Fruit fly (Drosophila melanogaster) whole organism, embryonic: ENCODE data around the gene Arpc1.

Experiments
- Asciz ChIP-seq: fragments of 200-800 bp; sonication (Bioruptor generic); optimal IDR thresholded peaks from 2 replicates; lab custom pipeline; 2017; ENCODE audit warnings: missing biosample characterization, mild to moderate bottlenecking, missing genetic modification characterization, missing genetic modification reagents
- Bdp1 ChIP-seq: fragments of 200-800 bp; sonication (Bioruptor generic); optimal IDR thresholded peaks from 3 replicates; lab custom pipeline; 2016; ENCODE audit warnings: missing biosample characterization, missing genetic modification characterization
- CG1024 ChIP-seq: fragments of 200-800 bp; sonication (Bioruptor generic); IDR thresholded peaks from 2 replicates; pipeline ENCODE4 v1.3.6; 2022; ENCODE audit warnings: missing biosample characterization, missing genetic modification characterization
- CG13123 ChIP-seq: fragments of 200-800 bp; sonication (Bioruptor generic); optimal IDR thresholded peaks from 2 replicates; lab custom pipeline; 2016; ENCODE audit warnings: missing biosample characterization, missing genetic modification characterization
- CG14710 ChIP-seq: fragments of 200-800 bp; sonication (Bioruptor generic); optimal IDR thresholded peaks from 3 replicates; lab custom pipeline; 2019; ENCODE audit warnings: missing biosample characterization, mild to moderate bottlenecking, missing genetic modification characterization, moderate library complexity
- CG14860 ChIP-seq: fragments of 200-800 bp; sonication (Bioruptor generic); IDR thresholded peaks from 3 replicates; pipeline ENCODE4 v1.3.6; 2022; ENCODE audit warnings: missing biosample characterization, missing genetic modification characterization; ENCODE audit not compliant: partially characterized antibody
- CG1529 ChIP-seq: fragments of 200-800 bp; sonication (Bioruptor generic); optimal IDR thresholded peaks from 3 replicates; lab custom pipeline; 2018; ENCODE audit warnings: missing biosample characterization, missing genetic modification characterization
- CG15514 ChIP-seq: fragments of 200-800 bp; sonication (Bioruptor generic); optimal IDR thresholded peaks from 3 replicates; lab custom pipeline; 2017; ENCODE audit warnings: missing biosample characterization, missing genetic modification characterization, mild to moderate bottlenecking, moderate library complexity, missing genetic modification reagents
- CG17186 ChIP-seq: fragments of 200-800 bp; sonication (Bioruptor generic); optimal IDR thresholded peaks from 3 replicates; lab custom pipeline; 2017; ENCODE audit warnings: missing biosample characterization, missing genetic modification reagents, missing genetic modification characterization
- CG1792 ChIP-seq: fragments of 200-800 bp; sonication (Bioruptor generic); optimal IDR thresholded peaks from 2 replicates; lab custom pipeline; 2016; ENCODE audit warnings: missing biosample characterization, missing genetic modification characterization
- CG18599 ChIP-seq: fragments of 200-800 bp; sonication (Bioruptor generic); optimal IDR thresholded peaks from 3 replicates; lab custom pipeline; 2017; ENCODE audit warnings: missing biosample characterization, missing genetic modification characterization, mild to moderate bottlenecking, moderate library complexity, missing genetic modification reagents
- CG18764 ChIP-seq: fragments of 200-800 bp; sonication (Bioruptor generic); optimal IDR thresholded peaks from 3 replicates; lab custom pipeline; 2016; ENCODE audit warnings: missing biosample characterization, missing genetic modification characterization
- CG2116 ChIP-seq: fragments of 200-800 bp; sonication (Bioruptor generic); optimal IDR thresholded peaks from 3 replicates; lab custom pipeline; 2018; ENCODE audit warnings: missing biosample characterization, mild to moderate bottlenecking, missing genetic modification characterization
- CG2199 ChIP-seq: fragments of 200-800 bp; sonication (Bioruptor generic); IDR thresholded peaks from 3 replicates; pipeline ENCODE4 v1.3.6; 2022; ENCODE audit warnings: missing biosample characterization, missing genetic modification characterization
- CG2678 ChIP-seq: fragments of 200-800 bp; sonication (Bioruptor generic); optimal IDR thresholded peaks from 3 replicates; lab custom pipeline; 2019; ENCODE audit warnings: missing biosample characterization, mild to moderate bottlenecking, missing genetic modification characterization, moderate library complexity
- CG30020 ChIP-seq: fragments of 200-800 bp; optimal IDR thresholded peaks from 2 replicates; lab custom pipeline; 2019; ENCODE audit warnings: missing biosample characterization, mild to moderate bottlenecking, missing genetic modification characterization, moderate library complexity
- CG34224 ChIP-seq: fragments of 200-800 bp; sonication (Bioruptor generic); IDR thresholded peaks from 3 replicates; pipeline ENCODE4 v1.3.6; 2022; ENCODE audit warnings: missing biosample characterization, missing genetic modification characterization; ENCODE audit not compliant: partially characterized antibody
- CG42726 ChIP-seq: fragments of 200-800 bp; sonication (Bioruptor generic); IDR thresholded peaks from 2 replicates; pipeline ENCODE4 v1.3.6; 2022; ENCODE audit warnings: missing biosample characterization, missing genetic modification characterization; ENCODE audit not compliant: partially characterized antibody
- CG6683 ChIP-seq: fragments of 200-800 bp; sonication (Bioruptor generic); optimal IDR thresholded peaks from 2 replicates; lab custom pipeline; 2017; ENCODE audit warnings: missing biosample characterization, mild to moderate bottlenecking, missing genetic modification characterization, missing genetic modification reagents
- CG6689 ChIP-seq: fragments of 200-800 bp; sonication (Bioruptor generic); IDR thresholded peaks from 2 replicates; pipeline ENCODE4 v1.3.6; 2022; ENCODE audit warnings: missing biosample characterization, missing genetic modification characterization
- CG7372 ChIP-seq: fragments of 200-800 bp; sonication (Bioruptor generic); IDR thresholded peaks from 2 replicates; pipeline ENCODE4 v1.3.6; 2022; ENCODE audit warnings: missing biosample characterization, missing genetic modification characterization
- CG7963 ChIP-seq: fragments of 200-800 bp; sonication (Bioruptor generic); IDR thresholded peaks from 3 replicates; pipeline ENCODE4 v1.3.6; 2022; ENCODE audit warnings: missing biosample characterization, missing genetic modification characterization; ENCODE audit not compliant: partially characterized antibody
- CG8765 ChIP-seq: fragments of 200-800 bp; sonication (Bioruptor generic); IDR thresholded peaks from 2 replicates; pipeline ENCODE4 v1.3.6; 2022; ENCODE audit warnings: missing biosample characterization, missing genetic modification characterization
- CG9609 ChIP-seq: fragments of 200-800 bp; sonication (Bioruptor generic); optimal IDR thresholded peaks from 3 replicates; lab custom pipeline; 2016; ENCODE audit warnings: missing biosample characterization, missing genetic modification characterization
- D ChIP-seq, 2 experiments: fragments of 200-800 bp in 1 of 2; fragments of >200 bp in 1 of 2; sonication (Bioruptor generic) in 1 of 2; optimal IDR thresholded peaks; 2 replicates in 1 of 2; 3 replicates in 1 of 2; lab custom pipeline; 2017; ENCODE audit warnings: mild to moderate bottlenecking in 1 of 2, missing biosample characterization in 1 of 2, missing genetic modification characterization in 1 of 2, missing genetic modification reagents in 1 of 2
- Dp ChIP-seq: fragments of 200-800 bp; sonication (Bioruptor generic); optimal IDR thresholded peaks from 2 replicates; lab custom pipeline; 2018; ENCODE audit warnings: missing biosample characterization, mild to moderate bottlenecking, missing genetic modification characterization, moderate library complexity
- Ets97D ChIP-seq: fragments of 200-800 bp; sonication (Bioruptor generic); optimal IDR thresholded peaks from 3 replicates; lab custom pipeline; 2016; ENCODE audit warnings: missing biosample characterization, missing genetic modification characterization
- Fer1 ChIP-seq: fragments of 200-800 bp; sonication (Bioruptor generic); optimal IDR thresholded peaks from 2 replicates; lab custom pipeline; 2017; ENCODE audit warnings: missing biosample characterization, mild to moderate bottlenecking, missing genetic modification characterization
- HLH4C ChIP-seq: fragments of 200-800 bp; sonication (Bioruptor generic); IDR thresholded peaks from 3 replicates; pipeline ENCODE4 v1.3.6; 2022; ENCODE audit warnings: missing biosample characterization, missing genetic modification characterization; ENCODE audit not compliant: partially characterized antibody
- Hand ChIP-seq: fragments of 200-800 bp; sonication (Bioruptor generic); optimal IDR thresholded peaks from 2 replicates; lab custom pipeline; 2017; ENCODE audit warnings: mild to moderate bottlenecking, missing biosample characterization, missing genetic modification reagents, missing genetic modification characterization
- Hey ChIP-seq: fragments of 200-800 bp; sonication (Bioruptor generic); optimal IDR thresholded peaks from 3 replicates; lab custom pipeline; 2018; ENCODE audit warnings: missing biosample characterization, mild to moderate bottlenecking, missing genetic modification characterization
- Sin3A ChIP-seq: fragments of >200 bp; optimal IDR thresholded peaks from 2 replicates; lab custom pipeline; 2018
- Tbp ChIP-seq: fragments of >200 bp; optimal IDR thresholded peaks from 2 replicates; lab custom pipeline; 2018; ENCODE audit warnings: missing biosample characterization, missing genetic modification characterization
- aop ChIP-seq: fragments of 200-800 bp; sonication (Bioruptor generic); IDR thresholded peaks from 2 replicates; pipeline ENCODE4 v1.3.6; 2022; ENCODE audit warnings: missing biosample characterization, missing genetic modification characterization
- ap ChIP-seq: fragments of 200-800 bp; sonication (Bioruptor generic); IDR thresholded peaks from 2 replicates; pipeline ENCODE4 v1.3.6; 2022; ENCODE audit warnings: missing biosample characterization, missing genetic modification characterization
- ash1 ChIP-seq: fragments of 200-800 bp; sonication (Bioruptor generic); optimal IDR thresholded peaks from 2 replicates; lab custom pipeline; 2018; ENCODE audit warnings: missing biosample characterization, mild to moderate bottlenecking, missing genetic modification characterization
- caup ChIP-seq: fragments of 200-800 bp; sonication (Bioruptor generic); optimal IDR thresholded peaks from 3 replicates; lab custom pipeline; 2017; ENCODE audit warnings: missing biosample characterization, mild to moderate bottlenecking, missing genetic modification characterization, moderate library complexity; ENCODE audit not compliant: severe bottlenecking
- croc ChIP-seq: fragments of 200-800 bp; sonication (Bioruptor generic); conservative IDR thresholded peaks from 3 replicates; pipeline ENCODE4 v1.3.6; 2022; ENCODE audit warnings: missing biosample characterization, missing genetic modification characterization
- gce ChIP-seq: fragments of 200-800 bp; sonication (Bioruptor generic); IDR thresholded peaks from 3 replicates; pipeline ENCODE4 v1.3.6; 2022; ENCODE audit warnings: missing biosample characterization, missing genetic modification characterization
- luna ChIP-seq: fragments of 200-800 bp; sonication (Bioruptor generic); optimal IDR thresholded peaks from 2 replicates; lab custom pipeline; 2016; ENCODE audit warnings: missing biosample characterization, missing genetic modification characterization
- mirr ChIP-seq: fragments of 200-800 bp; sonication (Bioruptor generic); optimal IDR thresholded peaks from 3 replicates; lab custom pipeline; 2018; ENCODE audit warnings: missing biosample characterization, mild to moderate bottlenecking, missing genetic modification characterization
- mld ChIP-seq: fragments of 200-800 bp; sonication (Bioruptor generic); IDR thresholded peaks from 3 replicates; pipeline ENCODE4 v1.3.6; 2022; ENCODE audit warnings: missing biosample characterization, missing genetic modification characterization; ENCODE audit not compliant: partially characterized antibody
- oc ChIP-seq: fragments of 200-800 bp; sonication (Bioruptor generic); optimal IDR thresholded peaks from 2 replicates; lab custom pipeline; 2018; ENCODE audit warnings: missing biosample characterization, mild to moderate bottlenecking, missing genetic modification characterization, moderate library complexity
- org-1 ChIP-seq: fragments of 200-800 bp; sonication (Bioruptor generic); optimal IDR thresholded peaks from 2 replicates; lab custom pipeline; 2017; ENCODE audit warnings: missing biosample characterization, missing genetic modification characterization
- pho ChIP-seq: fragments of 200-800 bp; sonication (Bioruptor generic); optimal IDR thresholded peaks from 2 replicates; lab custom pipeline; 2016; ENCODE audit warnings: missing biosample characterization, missing genetic modification characterization
- repo ChIP-seq: fragments of 200-800 bp; sonication (Bioruptor generic); optimal IDR thresholded peaks from 2 replicates; lab custom pipeline; 2016; ENCODE audit warnings: missing biosample characterization, missing genetic modification characterization
- row ChIP-seq: fragments of 200-800 bp; sonication (Bioruptor generic); IDR thresholded peaks from 3 replicates; pipeline ENCODE4 v1.3.6; 2022; ENCODE audit warnings: missing biosample characterization, missing genetic modification characterization
- run ChIP-seq: fragments of 200-800 bp; sonication (Bioruptor generic); optimal IDR thresholded peaks from 3 replicates; lab custom pipeline; 2018; ENCODE audit warnings: missing biosample characterization, mild to moderate bottlenecking, missing genetic modification characterization
- sima ChIP-seq: fragments of 200-800 bp; sonication (Bioruptor generic); optimal IDR thresholded peaks from 2 replicates; lab custom pipeline; 2016; ENCODE audit warnings: missing biosample characterization, missing genetic modification characterization
- usp ChIP-seq: fragments of >200 bp; optimal IDR thresholded peaks from 2 replicates; lab custom pipeline; 2017; ENCODE audit warnings: missing biosample characterization, missing genetic modification characterization
- vvl ChIP-seq: fragments of 200-800 bp; sonication (Bioruptor generic); IDR thresholded peaks from 2 replicates; pipeline ENCODE4 v1.3.6; 2022; ENCODE audit warnings: missing biosample characterization, missing genetic modification characterization

Gene Arpc1

DNA sequence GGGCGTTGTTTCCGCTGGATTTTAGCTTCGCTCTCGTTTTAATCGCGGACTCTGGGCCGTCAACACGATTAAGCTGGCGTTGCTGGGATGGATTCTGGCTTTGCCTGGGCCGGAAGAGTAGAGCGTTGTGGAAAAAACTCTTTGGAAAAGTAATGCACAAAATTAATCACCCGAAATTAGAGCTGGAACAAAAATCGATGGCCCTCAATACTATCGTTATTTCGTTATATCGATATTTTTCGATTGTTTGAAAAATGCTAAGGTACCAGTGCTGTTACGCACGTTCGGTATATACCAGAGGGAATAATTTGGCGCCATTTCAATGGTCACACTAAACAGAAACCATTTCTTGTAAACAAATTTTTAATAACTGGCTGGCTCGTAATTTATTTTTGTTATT is at the start of gene Arpc1, which contains the start of gene Orc5 (continued):
- TF ChIP-seq luna (GFP tag; lab: Kevin White, UChicago) (no peak), org-1 (GFP tag; lab: Kevin White, UChicago) (no peak), run (no peak), CG6689 (GFP tag; lab: Robert Waterston, UW) (no peak), mld (peak; percentile 81; the same call in 1 of the 3 replicates), CG6683 (GFP tag; lab: Kevin White, UChicago) (no peak), CG15514 (GFP tag; lab: Kevin White, UChicago) (peak; percentile 51), CG7963 (GFP tag; lab: Robert Waterston, UW) (peak; percentile 69), usp (no peak), Ets97D (peak; percentile 62), CG8765 (GFP tag; lab: Robert Waterston, UW) (no peak), oc (tag; lab: Kevin White, UChicago) (no peak), row (GFP tag; lab: Robert Waterston, UW) (peak; percentile 36; the same call in 1 of the 3 replicates), CG18599 (no peak), Hey (no peak), ash1 (GFP tag; lab: Kevin White, UChicago) (no peak), Bdp1 (GFP tag; lab: Kevin White, UChicago) (no peak), D (optimal IDR thresholded peaks at IDR 0.05; lab: Kevin White, UChicago) (peak; percentile 10), D (GFP tag; optimal IDR thresholded peaks at IDR 0.05; lab: Kevin White, UChicago) (no peak), Fer1 (GFP tag; lab: Kevin White, UChicago) (no peak), CG1024 (GFP tag; lab: Robert Waterston, UW) (no peak), vvl (no peak), CG14860 (GFP tag; lab: Robert Waterston, UW) (peak; percentile 83), CG2199 (GFP tag; lab: Robert Waterston, UW) (no peak), Sin3A (lab: Kevin White, UChicago) (peak; percentile 58), CG17186 (peak; percentile 61), caup (GFP tag; lab: Kevin White, UChicago) (no peak), sima (GFP tag; lab: Kevin White, UChicago) (no peak), gce (GFP tag; lab: Robert Waterston, UW) (no peak), CG30020 (tag; lab: Kevin White, UChicago) (peak; percentile 39), CG9609 (GFP tag; lab: Kevin White, UChicago) (no peak), CG7372 (GFP tag; lab: Robert Waterston, UW) (no peak), CG1792 (GFP tag; lab: Kevin White, UChicago) (no peak), pho (GFP tag; lab: Kevin White, UChicago) (no peak), croc (GFP tag; lab: Robert Waterston, UW) (no peak), mirr (no peak), aop (GFP tag; lab: Robert Waterston, UW) (no peak), Tbp (GFP tag; lab: Kevin White, UChicago) (no peak), CG13123 (GFP tag; lab: Kevin White, UChicago) (no peak), Asciz (GFP tag; lab: Kevin White, UChicago) (no peak), CG14710 (tag; lab: Kevin White, UChicago) (peak; percentile 63), CG34224 (peak; percentile 94), CG1529 (GFP tag; lab: Kevin White, UChicago) (no peak), HLH4C (GFP tag; lab: Robert Waterston, UW) (peak; percentile 77), Dp (GFP tag; lab: Kevin White, UChicago) (peak; percentile 88), ap (no peak), CG2116 (GFP tag; lab: Kevin White, UChicago) (peak; percentile 81), CG2678 (tag; lab: Kevin White, UChicago) (no peak), CG18764 (no peak), repo (GFP tag; lab: Kevin White, UChicago) (no peak), CG42726 (GFP tag; lab: Robert Waterston, UW) (peak; percentile 78), Hand (GFP tag; lab: Kevin White, UChicago) (no peak)
